Fruit fly (Drosophila melanogaster): ENCODE results near the gene CG7600.

The CG7600 gene

dm6 chr3L:11242410-11243291 is 32.1 kb downstream of the CG7600 start:
- TF ChIP-seq CG2678 (tag; optimal IDR thresholded peaks at IDR 0.05): peak; percentile 21
- no peak for TF ChIP-seq nerfin-1 (tag; optimal IDR thresholded peaks at IDR 0.05)
- no peak for TF ChIP-seq bcd (GFP tag; optimal IDR thresholded peaks at IDR 0.05)
- TF ChIP-seq Opbp (GFP tag; IDR thresholded peaks at IDR 0.05; ENCODE audit: partially characterized antibody): no peak
- TF ChIP-seq CG15696 (tag; optimal IDR thresholded peaks at IDR 0.05): no peak
- TF ChIP-seq CG5245 (GFP tag; optimal IDR thresholded peaks at IDR 0.05): no peak
- TF ChIP-seq CG8089 (GFP tag; optimal IDR thresholded peaks at IDR 0.05): no peak
- no peak for TF ChIP-seq CG4617 (GFP tag; optimal IDR thresholded peaks at IDR 0.05; ENCODE audit: borderline replicate concordance)
- TF ChIP-seq CG6254 (GFP tag; optimal IDR thresholded peaks at IDR 0.05): no peak
- TF ChIP-seq Pdp1 (GFP tag; optimal IDR thresholded peaks at IDR 0.05): peak in 1 of 2 experiments; percentile 93
- TF ChIP-seq fd3F (GFP tag; optimal IDR thresholded peaks at IDR 0.05): no peak
- TF ChIP-seq CG7556 (GFP tag; optimal IDR thresholded peaks at IDR 0.05): no peak
- no peak for TF ChIP-seq ttk (GFP tag; IDR thresholded peaks at IDR 0.05)
- no peak for TF ChIP-seq gcm2 (GFP tag; optimal IDR thresholded peaks at IDR 0.05)
- TF ChIP-seq ase (GFP tag; IDR thresholded peaks at IDR 0.05): peak; percentile 40; the same call in 1 of the 3 replicates
- no peak for TF ChIP-seq CG11723 (GFP tag; optimal IDR thresholded peaks at IDR 0.05)
- TF ChIP-seq CG10462 (GFP tag; optimal IDR thresholded peaks at IDR 0.05): no peak
- no peak for TF ChIP-seq pita (GFP tag; optimal IDR thresholded peaks at IDR 0.05)
- TF ChIP-seq sens-2 (GFP tag; IDR thresholded peaks at IDR 0.05): 0 out of 2 replicates have a peak, but pooled peaks have one; percentile 12
- no peak for TF ChIP-seq Asciz (GFP tag; optimal IDR thresholded peaks at IDR 0.05)
- no peak for TF ChIP-seq sqz (GFP tag; optimal IDR thresholded peaks at IDR 0.05)
- TF ChIP-seq Ada2b (GFP tag; IDR thresholded peaks at IDR 0.05): no peak
- no peak for TF ChIP-seq fd96Cb (tag; optimal IDR thresholded peaks at IDR 0.05)
- TF ChIP-seq CG4707 (GFP tag; optimal IDR thresholded peaks at IDR 0.05): no peak
- TF ChIP-seq CG13775 (GFP tag; optimal IDR thresholded peaks at IDR 0.05): no peak
- TF ChIP-seq CG3163 (GFP tag; optimal IDR thresholded peaks at IDR 0.05): no peak
- no peak for TF ChIP-seq D19B (GFP tag; optimal IDR thresholded peaks at IDR 0.05)
- no peak for TF ChIP-seq Xbp1 (GFP tag; optimal IDR thresholded peaks at IDR 0.05)
- TF ChIP-seq CG12104 (GFP tag; optimal IDR thresholded peaks at IDR 0.05): no peak
- no peak for TF ChIP-seq Mrtf (GFP tag; IDR thresholded peaks at IDR 0.05)
- TF ChIP-seq CG17829 (tag; optimal IDR thresholded peaks at IDR 0.05): no peak
- TF ChIP-seq CG7786 (GFP tag; optimal IDR thresholded peaks at IDR 0.05): no peak
- TF ChIP-seq knrl (GFP tag; IDR thresholded peaks at IDR 0.05; ENCODE audit: partially characterized antibody): no peak
- TF ChIP-seq CG17912 (GFP tag; optimal IDR thresholded peaks at IDR 0.05): no peak
- TF ChIP-seq CG11247 (GFP tag; IDR thresholded peaks at IDR 0.05): no peak
- no peak for TF ChIP-seq CG32772 (GFP tag; IDR thresholded peaks at IDR 0.05)
- TF ChIP-seq CG4282 (GFP tag; optimal IDR thresholded peaks at IDR 0.05): no peak
- TF ChIP-seq Bgb (GFP tag; IDR thresholded peaks at IDR 0.05; ENCODE audit: partially characterized antibody): no peak
- TF ChIP-seq CG3726 (GFP tag; IDR thresholded peaks at IDR 0.05): no peak
- no peak for TF ChIP-seq Hmr (GFP tag; optimal IDR thresholded peaks at IDR 0.05)
- no peak for TF ChIP-seq run (tag; optimal IDR thresholded peaks at IDR 0.05)
- TF ChIP-seq Lhr (GFP tag; optimal IDR thresholded peaks at IDR 0.05): no peak
- peak; percentile 76 for TF ChIP-seq crol (GFP tag; IDR thresholded peaks at IDR 0.05)
- peak; percentile 64 for TF ChIP-seq grn (GFP tag; optimal IDR thresholded peaks at IDR 0.05)
- TF ChIP-seq Ets65A (GFP tag): peak; percentile 7
- TF ChIP-seq ci (GFP tag; IDR thresholded peaks at IDR 0.05): peak; percentile 55; the same call in 2 of the 3 replicates
- no peak for TF ChIP-seq eyg (GFP tag; optimal IDR thresholded peaks at IDR 0.05)
- no peak; the same call in 2 of the 3 replicates for TF ChIP-seq Dbx (GFP tag; IDR thresholded peaks at IDR 0.05)
- TF ChIP-seq al (GFP tag; IDR thresholded peaks at IDR 0.05): no peak
